Fruit fly (Drosophila melanogaster) whole organism, embryonic: ENCODE results near the gene CG1628.
A peak's percentile ranks its signal among the peaks of the same experiment; 100 is the strongest.

ENCODE experiments used
- Adf1 ChIP-seq: fragments of 200-800 bp; sonication (Bioruptor generic); IDR thresholded peaks from 2 replicates; pipeline ENCODE4 v1.3.6; 2022; ENCODE audit warnings: missing biosample characterization, missing genetic modification characterization
- CG1024 ChIP-seq: fragments of 200-800 bp; sonication (Bioruptor generic); IDR thresholded peaks from 2 replicates; pipeline ENCODE4 v1.3.6; 2022; ENCODE audit warnings: missing biosample characterization, missing genetic modification characterization
- CG11247 ChIP-seq: fragments of 200-800 bp; sonication (Bioruptor generic); IDR thresholded peaks from 2 replicates; pipeline ENCODE4 v1.3.6; 2022; ENCODE audit warnings: missing biosample characterization, missing genetic modification characterization
- CG12236 ChIP-seq: fragments of 200-800 bp; sonication (Bioruptor generic); optimal IDR thresholded peaks from 2 replicates; lab custom pipeline; 2016; ENCODE audit warnings: missing biosample characterization, missing genetic modification characterization
- CG12769 ChIP-seq: fragments of 200-800 bp; sonication (Bioruptor generic); optimal IDR thresholded peaks from 2 replicates; lab custom pipeline; 2019; ENCODE audit warnings: missing biosample characterization, mild to moderate bottlenecking, missing genetic modification characterization, moderate library complexity
- CG15011 ChIP-seq: fragments of 200-800 bp; sonication (Bioruptor generic); optimal IDR thresholded peaks from 3 replicates; lab custom pipeline; 2018; ENCODE audit warnings: missing biosample characterization, mild to moderate bottlenecking, missing genetic modification characterization
- CG16863 ChIP-seq: fragments of 200-800 bp; sonication (Bioruptor generic); optimal IDR thresholded peaks from 3 replicates; lab custom pipeline; 2016; ENCODE audit warnings: missing biosample characterization, missing genetic modification characterization
- CG17802 ChIP-seq: fragments of 200-800 bp; sonication (Bioruptor generic); optimal IDR thresholded peaks from 2 replicates; lab custom pipeline; 2018; ENCODE audit warnings: missing biosample characterization, mild to moderate bottlenecking, missing genetic modification characterization, moderate library complexity
- CG18262 ChIP-seq: fragments of 200-800 bp; optimal IDR thresholded peaks from 3 replicates; lab custom pipeline; 2019; ENCODE audit warnings: missing biosample characterization, mild to moderate bottlenecking, missing genetic modification characterization, moderate library complexity
- CG18764 ChIP-seq: fragments of 200-800 bp; sonication (Bioruptor generic); optimal IDR thresholded peaks from 3 replicates; lab custom pipeline; 2016; ENCODE audit warnings: missing biosample characterization, missing genetic modification characterization
- CG2875 ChIP-seq: fragments of 200-800 bp; sonication (Bioruptor generic); optimal IDR thresholded peaks from 2 replicates; lab custom pipeline; 2017; ENCODE audit warnings: missing biosample characterization, mild to moderate bottlenecking, missing genetic modification characterization, missing genetic modification reagents
- CG30403 ChIP-seq: fragments of 200-800 bp; sonication (Bioruptor generic); optimal IDR thresholded peaks from 3 replicates; lab custom pipeline; 2016; ENCODE audit warnings: missing biosample characterization, missing genetic modification characterization
- CG4360 ChIP-seq: fragments of 200-800 bp; sonication (Bioruptor generic); IDR thresholded peaks from 2 replicates; pipeline ENCODE4 v1.3.6; 2022; ENCODE audit warnings: missing biosample characterization, missing genetic modification characterization
- CG43689 ChIP-seq: fragments of 200-800 bp; sonication (Bioruptor generic); IDR thresholded peaks from 2 replicates; pipeline ENCODE4 v1.3.6; 2022; ENCODE audit warnings: missing biosample characterization, missing genetic modification characterization
- CG6654 ChIP-seq: fragments of 200-800 bp; sonication (Bioruptor generic); optimal IDR thresholded peaks from 2 replicates; lab custom pipeline; 2017; ENCODE audit warnings: missing biosample characterization, mild to moderate bottlenecking, missing genetic modification characterization
- D ChIP-seq, 2 experiments: fragments of 200-800 bp in 1 of 2; fragments of >200 bp in 1 of 2; sonication (Bioruptor generic) in 1 of 2; optimal IDR thresholded peaks; 2 replicates in 1 of 2; 3 replicates in 1 of 2; lab custom pipeline; 2017; ENCODE audit warnings: mild to moderate bottlenecking in 1 of 2, missing biosample characterization in 1 of 2, missing genetic modification characterization in 1 of 2, missing genetic modification reagents in 1 of 2
- Dad ChIP-seq: fragments of 200-800 bp; sonication (Bioruptor generic); optimal IDR thresholded peaks from 3 replicates; lab custom pipeline; 2016; ENCODE audit warnings: missing biosample characterization, missing genetic modification characterization
- Dbx ChIP-seq: fragments of 200-800 bp; sonication (Bioruptor generic); IDR thresholded peaks from 3 replicates; pipeline ENCODE4 v1.3.6; 2022; ENCODE audit warnings: missing biosample characterization, missing genetic modification characterization
- Gug ChIP-seq: fragments of 200-800 bp; sonication (Bioruptor generic); IDR thresholded peaks from 4 replicates; pipeline ENCODE4 v1.3.6; 2022; ENCODE audit warnings: missing biosample characterization, missing genetic modification characterization
- Hmx ChIP-seq: fragments of 200-800 bp; sonication (Bioruptor generic); optimal IDR thresholded peaks from 2 replicates; lab custom pipeline; 2016; ENCODE audit warnings: missing biosample characterization, missing genetic modification characterization
- Hr3 ChIP-seq: fragments of 200-800 bp; sonication (Bioruptor generic); optimal IDR thresholded peaks from 3 replicates; lab custom pipeline; 2016; ENCODE audit warnings: missing biosample characterization, missing genetic modification characterization
- Jarid2 ChIP-seq: fragments of 200-800 bp; sonication (Bioruptor generic); optimal IDR thresholded peaks from 3 replicates; lab custom pipeline; 2017; ENCODE audit warnings: mild to moderate bottlenecking, missing biosample characterization, missing genetic modification reagents, missing genetic modification characterization
- NC2β ChIP-seq: fragments of 200-800 bp; sonication (Bioruptor generic); optimal IDR thresholded peaks from 2 replicates; lab custom pipeline; 2016; ENCODE audit warnings: missing biosample characterization, missing genetic modification characterization
- Nf-YA ChIP-seq: fragments of 200-800 bp; sonication (Bioruptor generic); IDR thresholded peaks from 2 replicates; pipeline ENCODE4 v1.3.6; 2022; ENCODE audit warnings: missing biosample characterization, missing genetic modification characterization
- PHDP ChIP-seq: fragments of 200-800 bp; sonication (Bioruptor generic); optimal IDR thresholded peaks from 3 replicates; lab custom pipeline; 2018; ENCODE audit warnings: missing biosample characterization, mild to moderate bottlenecking, missing genetic modification characterization, moderate library complexity
- Pdp1 ChIP-seq, 2 experiments: fragments of 200-800 bp; sonication (Bioruptor generic); optimal IDR thresholded peaks; 3 replicates each; lab custom pipeline; 2016; ENCODE audit warnings: missing biosample characterization in 2 of 2, missing genetic modification characterization in 2 of 2, mild to moderate bottlenecking in 1 of 2, moderate library complexity in 1 of 2
- Rfx ChIP-seq: fragments of 200-800 bp; sonication (Bioruptor generic); IDR thresholded peaks from 2 replicates; pipeline ENCODE4 v1.3.6; 2022; ENCODE audit warnings: missing biosample characterization, missing genetic modification characterization
- Six4 ChIP-seq: fragments of 200-800 bp; sonication (Bioruptor generic); optimal IDR thresholded peaks from 2 replicates; lab custom pipeline; 2016; ENCODE audit warnings: missing biosample characterization, missing genetic modification characterization
- Sox102F ChIP-seq: fragments of 200-800 bp; sonication (Bioruptor generic); optimal IDR thresholded peaks from 2 replicates; lab custom pipeline; 2018; ENCODE audit warnings: missing biosample characterization, mild to moderate bottlenecking, missing genetic modification characterization, moderate library complexity
- ac ChIP-seq: fragments of 200-800 bp; sonication (Bioruptor generic); optimal IDR thresholded peaks from 3 replicates; lab custom pipeline; 2017; ENCODE audit warnings: missing biosample characterization, mild to moderate bottlenecking, missing genetic modification characterization
- bab2 ChIP-seq: fragments of 200-800 bp; sonication (Bioruptor generic); optimal IDR thresholded peaks from 2 replicates; lab custom pipeline; 2016; ENCODE audit warnings: missing biosample characterization, missing genetic modification characterization
- bigmax ChIP-seq: fragments of 200-800 bp; sonication (Bioruptor generic); optimal IDR thresholded peaks from 2 replicates; lab custom pipeline; 2018; ENCODE audit warnings: missing biosample characterization, mild to moderate bottlenecking, missing genetic modification characterization
- bsh ChIP-seq, 2 experiments: fragments of 200-800 bp; sonication (Bioruptor generic); optimal IDR thresholded peaks; 2 replicates each; lab custom pipeline; 2017 to 2018; ENCODE audit warnings: mild to moderate bottlenecking in 2 of 2, missing biosample characterization in 2 of 2, missing genetic modification characterization in 2 of 2, moderate library complexity in 1 of 2
- chinmo ChIP-seq: fragments of 200-800 bp; sonication (Bioruptor generic); IDR thresholded peaks from 4 replicates; pipeline ENCODE4 v1.3.6; 2022; ENCODE audit warnings: missing biosample characterization, missing genetic modification characterization; ENCODE audit not compliant: partially characterized antibody
- dmrt11E ChIP-seq: fragments of 200-800 bp; sonication (Bioruptor generic); optimal IDR thresholded peaks from 3 replicates; lab custom pipeline; 2018; ENCODE audit warnings: missing biosample characterization, mild to moderate bottlenecking, missing genetic modification characterization, moderate library complexity
- dpn ChIP-seq, 2 experiments: fragments of 200-800 bp; sonication (Bioruptor generic); optimal IDR thresholded peaks; 3 replicates each; lab custom pipeline; 2016; ENCODE audit warnings: missing biosample characterization in 2 of 2, missing genetic modification characterization in 2 of 2
- dysf ChIP-seq: fragments of 200-800 bp; sonication (Bioruptor generic); IDR thresholded peaks from 3 replicates; pipeline ENCODE4 v1.3.6; 2022; ENCODE audit warnings: missing biosample characterization, missing genetic modification characterization
- gce ChIP-seq: fragments of 200-800 bp; sonication (Bioruptor generic); IDR thresholded peaks from 3 replicates; pipeline ENCODE4 v1.3.6; 2022; ENCODE audit warnings: missing biosample characterization, missing genetic modification characterization
- grau ChIP-seq: fragments of 200-800 bp; optimal IDR thresholded peaks from 3 replicates; lab custom pipeline; 2019; ENCODE audit warnings: missing biosample characterization, mild to moderate bottlenecking, missing genetic modification characterization, moderate library complexity
- her ChIP-seq: fragments of 200-800 bp; sonication (Bioruptor generic); optimal IDR thresholded peaks from 2 replicates; lab custom pipeline; 2016; ENCODE audit warnings: missing biosample characterization, missing genetic modification characterization
- lab ChIP-seq: fragments of 200-800 bp; sonication (Bioruptor generic); optimal IDR thresholded peaks from 3 replicates; lab custom pipeline; 2017; ENCODE audit warnings: missing biosample characterization, missing genetic modification characterization, mild to moderate bottlenecking, moderate library complexity, missing genetic modification reagents
- lmd ChIP-seq: fragments of 200-800 bp; sonication (Bioruptor generic); IDR thresholded peaks from 2 replicates; pipeline ENCODE4 v1.3.6; 2022; ENCODE audit warnings: missing biosample characterization, missing genetic modification characterization
- pnt ChIP-seq: fragments of 200-800 bp; sonication (Bioruptor generic); optimal IDR thresholded peaks from 3 replicates; lab custom pipeline; 2016; ENCODE audit warnings: missing biosample characterization, missing genetic modification characterization
- ro ChIP-seq: fragments of 200-800 bp; sonication (Bioruptor generic); IDR thresholded peaks from 2 replicates; pipeline ENCODE4 v1.3.6; 2022; ENCODE audit warnings: missing biosample characterization, missing genetic modification characterization
- salm ChIP-seq: fragments of 200-800 bp; sonication (Bioruptor generic); optimal IDR thresholded peaks from 2 replicates; lab custom pipeline; 2018; ENCODE audit warnings: missing biosample characterization, mild to moderate bottlenecking, missing genetic modification characterization
- sd ChIP-seq: fragments of 200-800 bp; sonication (Bioruptor generic); optimal IDR thresholded peaks from 3 replicates; lab custom pipeline; 2018; ENCODE audit warnings: missing biosample characterization, mild to moderate bottlenecking, missing genetic modification characterization, moderate library complexity
- so ChIP-seq: fragments of 200-800 bp; sonication (Bioruptor generic); IDR thresholded peaks from 3 replicates; pipeline ENCODE4 v1.3.6; 2022; ENCODE audit warnings: missing biosample characterization, missing genetic modification characterization
- ttk ChIP-seq: fragments of 200-800 bp; sonication (Bioruptor generic); IDR thresholded peaks from 2 replicates; pipeline ENCODE4 v2.1.2; 2022; ENCODE audit warnings: missing biosample characterization, missing genetic modification characterization
- unpg ChIP-seq: fragments of 200-800 bp; sonication (Bioruptor generic); optimal IDR thresholded peaks from 3 replicates; lab custom pipeline; 2018; ENCODE audit warnings: missing biosample characterization, mild to moderate bottlenecking, missing genetic modification characterization, moderate library complexity

Gene CG1628

dm6 chrX:10570142-10570756 is 32.3 kb downstream of the CG1628 start (continued):
- TF ChIP-seq CG2875 (GFP tag; lab: Kevin White, UChicago) (peak; percentile 54), CG18764 (peak; percentile 10), pnt (peak; percentile 12), CG43689 (GFP tag; lab: Robert Waterston, UW) (no peak), Dad (GFP tag; lab: Kevin White, UChicago) (peak; percentile 15), CG1024 (GFP tag; lab: Robert Waterston, UW) (no peak), ro (0 out of 2 replicates have a peak, but pooled peaks have one; percentile 12), grau (tag; lab: Kevin White, UChicago) (peak; percentile 50), Dbx (no peak), ttk (GFP tag; lab: Robert Waterston, UW) (peak; percentile 65), salm (tag; lab: Kevin White, UChicago) (no peak), CG12236 (no peak), Rfx (GFP tag; lab: Robert Waterston, UW) (0 out of 2 replicates have a peak, but pooled peaks have one; percentile 39), Jarid2 (GFP tag; lab: Kevin White, UChicago) (peak; percentile 26), her (GFP tag; lab: Kevin White, UChicago) (peak; percentile 39), unpg (GFP tag; lab: Kevin White, UChicago) (peak; percentile 64), CG16863 (GFP tag; lab: Kevin White, UChicago) (peak; percentile 33), CG30403 (GFP tag; lab: Kevin White, UChicago) (peak; percentile 53), Pdp1 (GFP tag; optimal IDR thresholded peaks at IDR 0.05; lab: Kevin White, UChicago) (peak; percentile 35 to 62), CG15011 (GFP tag; lab: Kevin White, UChicago) (no peak), bsh (GFP tag; optimal IDR thresholded peaks at IDR 0.05; lab: Kevin White, UChicago) (peak; percentile 70 to 88), CG18262 (tag; lab: Kevin White, UChicago) (peak; percentile 44), CG12769 (tag; lab: Kevin White, UChicago) (peak; percentile 77), CG17802 (tag; lab: Kevin White, UChicago) (no peak), gce (0 out of 3 replicates have a peak, but pooled peaks have one; percentile 56), CG6654 (GFP tag; lab: Kevin White, UChicago) (peak; percentile 42), Nf-YA (GFP tag; lab: Robert Waterston, UW) (no peak), Sox102F (peak; percentile 80), Adf1 (no peak), Gug (GFP tag; lab: Robert Waterston, UW) (0 out of 4 replicates have a peak, but pooled peaks have one; percentile 19), PHDP (tag; lab: Kevin White, UChicago) (peak; percentile 56), CG4360 (GFP tag; lab: Robert Waterston, UW) (no peak), D (optimal IDR thresholded peaks at IDR 0.05; lab: Kevin White, UChicago) (no peak), D (GFP tag; optimal IDR thresholded peaks at IDR 0.05; lab: Kevin White, UChicago) (peak; percentile 52), Hmx (GFP tag; lab: Kevin White, UChicago) (no peak), sd (tag; lab: Kevin White, UChicago) (no peak), Hr3 (GFP tag; lab: Kevin White, UChicago) (peak; percentile 23), Six4 (GFP tag; lab: Kevin White, UChicago) (peak; percentile 36), chinmo (GFP tag; lab: Robert Waterston, UW) (no peak), so (GFP tag; lab: Robert Waterston, UW) (peak; percentile 39; the same call in 1 of the 3 replicates), lmd (peak; percentile 62), NC2β (peak; percentile 20), bigmax (GFP tag; lab: Kevin White, UChicago) (no peak), dmrt11E (tag; lab: Kevin White, UChicago) (no peak), lab (GFP tag; lab: Kevin White, UChicago) (peak; percentile 75), dysf (GFP tag; lab: Robert Waterston, UW) (peak; percentile 54; the same call in 2 of the 3 replicates), CG11247 (GFP tag; lab: Robert Waterston, UW) (no peak), ac (GFP tag; lab: Kevin White, UChicago) (no peak), bab2 (GFP tag; lab: Kevin White, UChicago) (peak; percentile 27), dpn (GFP tag; optimal IDR thresholded peaks at IDR 0.05; lab: Kevin White, UChicago) (peak; percentile 23 to 66)
